Fruit fly (Drosophila melanogaster): ENCODE results near the gene CG18518.

CG18518 gene

DNA sequence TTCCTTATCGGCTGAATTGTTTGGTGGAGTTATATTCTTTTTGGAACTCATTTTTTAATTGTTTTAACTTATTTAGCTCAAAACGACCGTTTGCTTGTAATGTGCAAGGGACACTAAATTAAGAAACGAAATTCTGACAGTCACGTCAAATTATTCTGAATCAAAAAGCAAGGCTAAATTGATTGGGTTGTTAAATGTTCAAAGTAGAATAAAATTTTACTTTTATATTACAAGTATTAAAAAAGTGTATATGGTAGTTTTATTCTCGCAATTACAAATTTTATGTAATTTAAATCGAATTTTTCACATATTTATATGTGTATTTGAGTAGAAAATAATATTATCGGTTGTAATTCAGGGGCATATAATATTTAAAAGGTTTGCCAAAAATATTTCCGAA is at the start of gene CG18518:
Gene CG18518, minus strand, starts transcription at position 101 of the 400 bp plus-strand sequence.
- no peak for TF ChIP-seq CTCF (optimal IDR thresholded peaks at IDR 0.05)
- TF ChIP-seq CG8478 (optimal IDR thresholded peaks at IDR 0.05) = no peak

DNA sequence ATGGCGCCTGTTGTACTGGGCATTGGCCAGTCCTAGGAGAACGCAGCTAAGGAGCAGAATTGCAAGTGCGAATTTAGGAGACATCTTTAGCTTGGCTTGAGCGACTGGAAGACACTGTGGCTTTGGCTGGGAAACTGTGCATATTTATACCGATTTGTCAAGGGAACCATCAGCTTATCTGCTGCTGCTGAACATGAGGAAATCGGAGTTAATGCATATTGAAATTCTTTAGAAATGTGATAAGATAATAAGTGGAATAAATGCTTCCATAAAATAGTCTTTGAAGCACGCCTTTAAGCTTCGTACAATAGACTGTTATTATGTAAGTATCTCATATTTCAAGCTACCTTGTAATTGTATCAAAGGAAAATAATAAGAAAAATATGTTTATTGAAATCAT is 47.6 kb upstream of the CG18518 start, which contains the start of gene CG44475:
Gene CG44475, minus strand, starts transcription at position 101 of the 400 bp plus-strand sequence.
- no peak for TF ChIP-seq CG8478 (optimal IDR thresholded peaks at IDR 0.05)
- no peak for TF ChIP-seq CTCF (optimal IDR thresholded peaks at IDR 0.05)

DNA sequence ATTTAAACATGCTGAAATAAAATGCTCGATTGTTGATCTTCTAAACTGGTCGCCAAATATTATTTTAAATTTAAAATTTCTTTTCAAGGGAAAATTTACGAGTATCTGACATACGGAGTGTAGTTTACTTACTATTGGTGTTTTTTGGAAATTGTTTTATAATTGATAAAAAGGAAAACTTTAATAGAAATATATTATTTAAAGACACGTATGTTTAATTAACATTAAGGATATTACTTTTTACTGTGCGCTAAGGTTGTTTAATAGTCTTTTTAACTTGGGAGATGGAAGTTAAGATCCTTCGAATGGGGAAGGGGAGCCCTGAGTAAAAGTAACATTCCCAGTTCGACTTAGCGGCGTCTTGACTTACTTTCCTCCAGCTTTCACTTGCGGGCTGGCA is 44.6 kb upstream of the CG18518 start, which contains the start of gene CG7653:
Gene CG7653, minus strand, starts transcription at position 101 of the 400 bp plus-strand sequence.
- TF ChIP-seq CG8478 (optimal IDR thresholded peaks at IDR 0.05) = no peak
- TF ChIP-seq CTCF (optimal IDR thresholded peaks at IDR 0.05) = no peak

DNA sequence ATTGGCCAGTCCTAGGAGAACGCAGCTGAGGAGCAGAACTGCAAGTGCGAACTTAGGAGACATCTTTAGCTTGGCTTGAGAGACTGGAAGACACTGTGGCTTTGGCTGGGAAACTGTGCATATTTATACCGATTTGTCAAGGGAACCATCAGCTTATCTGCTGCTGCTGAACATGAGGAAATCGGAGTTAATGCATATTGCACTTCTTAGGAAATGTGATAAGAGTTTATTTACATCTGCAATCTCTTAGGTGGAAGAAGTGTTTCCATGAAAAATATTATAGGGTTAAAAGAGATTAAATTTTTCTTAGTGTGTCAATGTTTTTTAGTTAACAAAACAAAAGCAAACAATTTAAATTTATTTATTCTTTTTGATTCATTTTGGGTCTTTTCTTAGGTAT is 29.9 kb upstream of the CG18518 start, which contains the start of gene CG42792:
Gene CG42792, minus strand, starts transcription at position 101 of the 400 bp plus-strand sequence.
- no peak for TF ChIP-seq CTCF (optimal IDR thresholded peaks at IDR 0.05)
- TF ChIP-seq CG8478 (optimal IDR thresholded peaks at IDR 0.05) = no peak

DNA sequence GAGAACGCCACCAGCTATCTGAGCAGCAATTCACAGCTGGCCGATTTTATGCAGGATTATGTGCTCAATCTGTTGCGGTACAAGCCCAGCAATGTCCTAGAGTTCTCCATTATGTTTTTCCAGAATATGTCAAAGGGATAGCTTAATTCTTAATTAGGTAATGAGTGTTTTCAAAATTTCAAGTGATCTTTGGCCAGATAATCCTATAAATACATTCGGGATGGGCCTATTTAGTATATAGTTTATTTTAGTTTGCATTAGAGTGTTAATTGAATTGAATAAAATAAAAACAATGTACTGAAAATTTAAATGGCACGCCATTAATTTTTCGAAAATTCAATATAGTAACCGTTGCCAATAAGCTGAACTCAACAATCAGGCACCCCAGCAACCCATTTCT is 18.4 kb upstream of the CG18518 start, which contains the start of gene Tektin-A:
Gene Tektin-A, plus strand, starts transcription at position 301 of the 400 bp plus-strand sequence.
- TF ChIP-seq CTCF (optimal IDR thresholded peaks at IDR 0.05) = no peak
- TF ChIP-seq CG8478 (optimal IDR thresholded peaks at IDR 0.05) = no peak

DNA sequence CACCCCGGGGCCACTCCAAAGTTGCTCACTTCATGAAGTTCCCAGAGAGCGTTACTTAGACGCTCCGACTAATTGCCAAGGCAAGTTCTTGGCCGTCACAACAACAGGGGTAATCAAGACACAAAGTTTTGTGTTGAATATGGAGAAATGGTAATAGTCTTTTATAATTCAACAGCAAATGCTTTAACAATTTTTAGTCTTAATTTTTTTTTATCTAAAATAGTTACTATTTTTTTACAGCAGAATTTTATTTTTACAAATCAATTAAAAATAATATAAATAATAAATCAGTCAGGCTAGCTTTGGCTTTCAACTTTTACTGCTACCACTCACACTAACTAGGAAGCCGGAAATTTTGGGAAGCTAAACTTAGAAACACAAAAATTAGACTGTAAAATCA is 16.8 kb upstream of the CG18518 start, which contains the start of gene CG13243:
Gene CG13243, plus strand, starts transcription at position 301 of the 400 bp plus-strand sequence.
- TF ChIP-seq CTCF (optimal IDR thresholded peaks at IDR 0.05) = no peak
- no peak for TF ChIP-seq CG8478 (optimal IDR thresholded peaks at IDR 0.05)

DNA sequence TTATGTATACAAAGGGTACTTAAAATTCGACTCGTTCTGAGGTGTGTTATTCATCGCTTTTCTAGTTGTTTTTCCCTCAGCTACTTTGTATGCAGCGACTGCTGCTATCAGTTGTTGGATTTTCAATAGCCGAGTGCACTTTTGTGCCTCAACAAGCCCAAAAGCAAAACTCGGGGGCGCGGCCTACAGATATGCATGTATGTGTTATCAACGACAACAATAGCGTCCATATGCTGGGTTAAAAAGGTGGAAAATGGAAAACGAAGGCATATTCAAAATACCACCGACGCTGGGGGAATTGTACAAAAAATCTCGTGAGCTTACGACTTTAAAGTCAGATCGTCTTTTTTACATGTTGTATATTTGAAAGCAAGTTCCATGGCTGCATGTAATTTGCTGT is 11.1 kb upstream of the CG18518 start:
- no peak for TF ChIP-seq CG8478 (optimal IDR thresholded peaks at IDR 0.05)
- no peak for TF ChIP-seq CTCF (optimal IDR thresholded peaks at IDR 0.05)

DNA sequence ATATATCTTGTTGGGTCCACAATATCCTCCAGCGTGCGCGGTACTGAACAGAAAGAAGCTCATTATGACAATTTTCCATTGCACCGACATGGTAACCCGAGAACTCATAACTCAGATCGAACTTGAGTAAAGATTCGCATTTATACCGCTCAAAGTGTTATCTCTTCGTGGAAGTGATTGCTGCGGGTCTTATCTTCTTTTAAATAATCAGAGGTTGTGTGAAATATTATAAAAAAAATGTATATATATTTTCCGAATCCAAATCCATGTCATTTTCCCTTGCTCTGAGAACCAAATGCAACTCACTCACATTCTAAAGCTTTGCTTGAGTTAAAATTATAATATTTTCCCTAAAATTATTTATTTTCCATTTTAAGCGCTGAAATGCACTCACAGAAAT is 23.4 kb downstream of the CG18518 start, which contains the start of gene CG42876:
Gene CG42876, minus strand, starts transcription at position 101 of the 400 bp plus-strand sequence.
- no peak for TF ChIP-seq CG8478 (optimal IDR thresholded peaks at IDR 0.05)
- no peak for TF ChIP-seq CTCF (optimal IDR thresholded peaks at IDR 0.05)

DNA sequence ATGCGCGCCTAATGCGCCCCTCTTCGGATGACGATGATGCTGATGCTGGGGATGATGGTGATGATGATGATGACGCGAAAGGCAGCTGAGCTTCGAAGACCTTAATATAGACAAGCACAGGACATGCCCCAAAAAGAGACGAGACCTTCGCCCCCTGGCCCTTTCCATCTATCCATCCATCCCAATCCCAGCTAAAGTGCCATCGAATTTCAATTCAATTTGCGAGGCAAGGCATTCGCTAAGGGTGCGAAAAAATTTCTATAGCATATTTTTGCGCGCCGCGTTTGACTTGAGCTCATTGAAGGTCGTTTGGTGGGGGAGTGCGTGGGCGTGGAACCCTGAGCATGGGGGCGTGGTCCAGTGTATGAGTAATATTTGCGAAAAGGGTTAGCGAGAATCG is 39.2 kb downstream of the CG18518 start:
- TF ChIP-seq CG8478 (optimal IDR thresholded peaks at IDR 0.05) (no peak), CTCF (optimal IDR thresholded peaks at IDR 0.05) (no peak)
